Worm (Caenorhabditis elegans) whole organism, midembryonic: Measurements from ENCODE around the gene F49C5.7.

ENCODE experiments used
- T22C8.4 ChIP-seq: fragments of 200-800 bp; sonication (Bioruptor generic); IDR thresholded peaks from 2 replicates; pipeline ENCODE4 v1.3.6; 2022; ENCODE audit warnings: missing genetic modification characterization, missing compliant biosample characterization
- cog-1 ChIP-seq: sonication (generic microtip); optimal IDR thresholded peaks from 2 replicates; lab custom pipeline; 2016; ENCODE audit warnings: missing genetic modification characterization, missing compliant biosample characterization
- flt-1 ChIP-seq: fragments of 200-800 bp; sonication (Bioruptor generic); IDR thresholded peaks from 2 replicates; pipeline ENCODE4 v1.3.6; 2022; ENCODE audit warnings: missing genetic modification characterization, missing compliant biosample characterization
- klf-2 ChIP-seq: fragments of 200-800 bp; sonication (Bioruptor generic); conservative IDR thresholded peaks from 2 replicates; pipeline ENCODE4 v1.3.6; 2022; ENCODE audit warnings: missing genetic modification reagents, missing genetic modification characterization, missing compliant biosample characterization
- med-1 ChIP-seq: sonication (generic microtip); optimal IDR thresholded peaks from 2 replicates; lab custom pipeline; 2017; ENCODE audit warnings: missing genetic modification characterization, mild to moderate bottlenecking, missing compliant biosample characterization, antibody characterized with exemption, missing genetic modification reagents; ENCODE audit not compliant: insufficient read depth
- ref-1 ChIP-seq: fragments of 200-800 bp; sonication (Bioruptor generic); conservative IDR thresholded peaks from 2 replicates; pipeline ENCODE4 v1.3.6; 2022; ENCODE audit warnings: missing genetic modification reagents, missing genetic modification characterization, missing compliant biosample characterization
- tab-1 ChIP-seq: fragments of 200-800 bp; sonication (Bioruptor generic); IDR thresholded peaks from 2 replicates; pipeline ENCODE4 v1.3.6; 2022; ENCODE audit warnings: missing genetic modification characterization, missing compliant biosample characterization
- ztf-23 ChIP-seq: fragments of 200-800 bp; sonication (Bioruptor generic); IDR thresholded peaks from 2 replicates; pipeline ENCODE4 v1.3.6; 2022; ENCODE audit warnings: missing genetic modification reagents, missing genetic modification characterization, missing compliant biosample characterization
- ztf-29 ChIP-seq: fragments of 200-800 bp; sonication (Bioruptor generic); IDR thresholded peaks from 2 replicates; pipeline ENCODE4 v1.3.6; 2022; ENCODE audit warnings: missing genetic modification reagents, missing genetic modification characterization, missing compliant biosample characterization

F49C5.7 gene

ce11 chrII:12612218-12612617, 46.3 kb downstream of the F49C5.7 start, which contains the start of gene nspe-4:
TSS of gene nspe-4 (plus strand) at chrII:12612518.
- TF ChIP-seq T22C8.4 (GFP tag; lab: Robert Waterston, UW) (no peak), med-1 (GFP tag; lab: Kevin White, UChicago) (no peak), ztf-23 (GFP tag; lab: Robert Waterston, UW) (no peak), cog-1 (tag; lab: Kevin White, UChicago) (no peak), klf-2 (no peak), flt-1 (GFP tag; lab: Robert Waterston, UW) (no peak)

ce11 chrII:12615413-12615812, 49.5 kb downstream of the F49C5.7 start:
- no peak for TF ChIP-seq ref-1 (GFP tag; lab: Robert Waterston, UW)
- no peak for TF ChIP-seq cog-1 (tag; lab: Kevin White, UChicago)
- TF ChIP-seq med-1 (GFP tag; lab: Kevin White, UChicago): no peak
- TF ChIP-seq T22C8.4 (GFP tag; lab: Robert Waterston, UW): no peak
- TF ChIP-seq flt-1 (GFP tag; lab: Robert Waterston, UW): no peak
- TF ChIP-seq klf-2: no peak
- TF ChIP-seq tab-1 (GFP tag; lab: Robert Waterston, UW): no peak

ce11 chrII:12616081-12616480, 50.1 kb downstream of the F49C5.7 start, which contains the start of gene nspe-6:
TSS of gene nspe-6 (minus strand) at chrII:12616181.
- TF ChIP-seq T22C8.4 (GFP tag; lab: Robert Waterston, UW): no peak
- no peak for TF ChIP-seq ref-1 (GFP tag; lab: Robert Waterston, UW)
- TF ChIP-seq cog-1 (tag; lab: Kevin White, UChicago): no peak
- TF ChIP-seq ztf-29 (GFP tag; lab: Robert Waterston, UW): no peak
- no peak for TF ChIP-seq ztf-23 (GFP tag; lab: Robert Waterston, UW)
- no peak for TF ChIP-seq tab-1 (GFP tag; lab: Robert Waterston, UW)
- no peak for TF ChIP-seq flt-1 (GFP tag; lab: Robert Waterston, UW)
- no peak for TF ChIP-seq klf-2
- TF ChIP-seq med-1 (GFP tag; lab: Kevin White, UChicago): no peak

- TF ChIP-seq ztf-23 (GFP tag; lab: Robert Waterston, UW) (no peak), klf-2 (no peak), ztf-29 (GFP tag; lab: Robert Waterston, UW) (no peak), ref-1 (GFP tag; lab: Robert Waterston, UW) (no peak), med-1 (GFP tag; lab: Kevin White, UChicago) (no peak)
These were observed 51.6 kb downstream of the F49C5.7 start, which contains the start of gene nspe-3 for ce11 chrII:12617586-12617985. TSS of gene nspe-3 (plus strand) at chrII:12617886.
